Fruit fly (Drosophila melanogaster): ENCODE data around the gene kst.

- no peak for TF ChIP-seq CTCF (optimal IDR thresholded peaks at IDR 0.05)
- TF ChIP-seq CG8478 (optimal IDR thresholded peaks at IDR 0.05) = no peak
Measured at dm6 chr3L:3315288-3315687, 21.4 kb upstream of the kst start, which contains the start of gene Drsl4.

All from S2 (cell line).